Fruit fly (Drosophila melanogaster) whole organism, embryonic: ENCODE data around the gene CG14854.

Source experiments
- B-H2 ChIP-seq: fragments of 200-800 bp; sonication (Bioruptor generic); optimal IDR thresholded peaks from 2 replicates; lab custom pipeline; 2018; ENCODE audit warnings: missing biosample characterization, mild to moderate bottlenecking, missing genetic modification characterization
- Bdp1 ChIP-seq: fragments of 200-800 bp; sonication (Bioruptor generic); optimal IDR thresholded peaks from 3 replicates; lab custom pipeline; 2016; ENCODE audit warnings: missing biosample characterization, missing genetic modification characterization
- CG11456 ChIP-seq: fragments of 200-800 bp; sonication (Bioruptor generic); IDR thresholded peaks from 3 replicates; pipeline ENCODE4 v1.3.6; 2022; ENCODE audit warnings: missing biosample characterization, missing genetic modification characterization
- CG12071 ChIP-seq: fragments of 200-800 bp; sonication (Bioruptor generic); optimal IDR thresholded peaks from 3 replicates; lab custom pipeline; 2018; ENCODE audit warnings: missing biosample characterization, mild to moderate bottlenecking, missing genetic modification characterization
- CG15696 ChIP-seq: fragments of 200-800 bp; sonication (Bioruptor generic); optimal IDR thresholded peaks from 2 replicates; lab custom pipeline; 2019; ENCODE audit warnings: missing biosample characterization, mild to moderate bottlenecking, missing genetic modification characterization, moderate library complexity
- CG2202 ChIP-seq: fragments of 200-800 bp; sonication (Bioruptor generic); optimal IDR thresholded peaks from 2 replicates; lab custom pipeline; 2018; ENCODE audit warnings: missing biosample characterization, mild to moderate bottlenecking, missing genetic modification characterization
- CG2712 ChIP-seq: fragments of 200-800 bp; optimal IDR thresholded peaks from 3 replicates; lab custom pipeline; 2019; ENCODE audit warnings: missing biosample characterization, mild to moderate bottlenecking, missing genetic modification characterization, moderate library complexity
- CG32767 ChIP-seq: fragments of 200-800 bp; sonication (Bioruptor generic); IDR thresholded peaks from 2 replicates; pipeline ENCODE4 v1.3.6; 2022; ENCODE audit warnings: missing biosample characterization, missing genetic modification characterization
- CG33557 ChIP-seq: fragments of 200-800 bp; sonication (Bioruptor generic); optimal IDR thresholded peaks from 2 replicates; lab custom pipeline; 2019; ENCODE audit warnings: missing biosample characterization, mild to moderate bottlenecking, missing genetic modification characterization, moderate library complexity
- CG3847 ChIP-seq: fragments of 200-800 bp; sonication (Bioruptor generic); IDR thresholded peaks from 2 replicates; pipeline ENCODE4 v1.3.6; 2022; ENCODE audit warnings: missing biosample characterization, missing genetic modification characterization
- CG4360 ChIP-seq: fragments of 200-800 bp; sonication (Bioruptor generic); IDR thresholded peaks from 2 replicates; pipeline ENCODE4 v1.3.6; 2022; ENCODE audit warnings: missing biosample characterization, missing genetic modification characterization
- CG6272 ChIP-seq: fragments of 200-800 bp; sonication (Bioruptor generic); IDR thresholded peaks from 2 replicates; pipeline ENCODE4 v1.3.6; 2022; ENCODE audit warnings: missing biosample characterization, missing genetic modification characterization
- CG7928 ChIP-seq: fragments of 200-800 bp; sonication (Bioruptor generic); optimal IDR thresholded peaks from 2 replicates; lab custom pipeline; 2017; ENCODE audit warnings: missing biosample characterization, mild to moderate bottlenecking, missing genetic modification characterization
- CG8478 ChIP-seq: fragments of >200 bp; optimal IDR thresholded peaks from 2 replicates; lab custom pipeline; 2018
- CG9609 ChIP-seq: fragments of 200-800 bp; sonication (Bioruptor generic); optimal IDR thresholded peaks from 3 replicates; lab custom pipeline; 2016; ENCODE audit warnings: missing biosample characterization, missing genetic modification characterization
- CG9876 ChIP-seq: fragments of 200-800 bp; sonication (Bioruptor generic); optimal IDR thresholded peaks from 2 replicates; lab custom pipeline; 2016; ENCODE audit warnings: missing biosample characterization, missing genetic modification characterization
- Dfd ChIP-seq, 2 experiments: fragments of >200 bp; optimal IDR thresholded peaks; 2 replicates each; lab custom pipeline; 2017; ENCODE audit warnings: missing biosample characterization in 2 of 2, missing genetic modification characterization in 2 of 2
- Dp ChIP-seq: fragments of 200-800 bp; sonication (Bioruptor generic); optimal IDR thresholded peaks from 2 replicates; lab custom pipeline; 2018; ENCODE audit warnings: missing biosample characterization, mild to moderate bottlenecking, missing genetic modification characterization, moderate library complexity
- Elba2 ChIP-seq: fragments of 200-800 bp; sonication (Bioruptor generic); optimal IDR thresholded peaks from 3 replicates; lab custom pipeline; 2016; ENCODE audit warnings: missing biosample characterization, missing genetic modification characterization
- HmgZ ChIP-seq: fragments of 200-800 bp; sonication (Bioruptor generic); optimal IDR thresholded peaks from 2 replicates; lab custom pipeline; 2018; ENCODE audit warnings: missing biosample characterization, mild to moderate bottlenecking, missing genetic modification characterization
- Hmr ChIP-seq: fragments of 200-800 bp; sonication (Bioruptor generic); optimal IDR thresholded peaks from 3 replicates; lab custom pipeline; 2017; ENCODE audit warnings: mild to moderate bottlenecking, missing biosample characterization, missing genetic modification reagents, missing genetic modification characterization
- MESR4 ChIP-seq: fragments of 200-800 bp; sonication (Bioruptor generic); optimal IDR thresholded peaks from 2 replicates; lab custom pipeline; 2018; ENCODE audit warnings: missing biosample characterization, mild to moderate bottlenecking, missing genetic modification characterization, moderate library complexity
- Opbp ChIP-seq: fragments of 200-800 bp; sonication (Bioruptor generic); IDR thresholded peaks from 3 replicates; pipeline ENCODE4 v1.3.6; 2022; ENCODE audit warnings: missing biosample characterization, missing genetic modification characterization; ENCODE audit not compliant: partially characterized antibody
- Optix ChIP-seq: fragments of 200-800 bp; sonication (Bioruptor generic); IDR thresholded peaks from 3 replicates; pipeline ENCODE4 v1.3.6; 2022; ENCODE audit warnings: missing biosample characterization, missing genetic modification characterization
- Ptx1 ChIP-seq: fragments of 200-800 bp; sonication (Bioruptor generic); IDR thresholded peaks from 2 replicates; pipeline ENCODE4 v1.3.6; 2022; ENCODE audit warnings: missing biosample characterization, missing genetic modification characterization
- Rx ChIP-seq: fragments of 200-800 bp; sonication (Bioruptor generic); IDR thresholded peaks from 2 replicates; pipeline ENCODE4 v1.3.6; 2022; ENCODE audit warnings: missing biosample characterization, missing genetic modification characterization
- Ssrp ChIP-seq: fragments of 200-800 bp; sonication (Bioruptor generic); optimal IDR thresholded peaks from 2 replicates; lab custom pipeline; 2018; ENCODE audit warnings: missing biosample characterization, mild to moderate bottlenecking, missing genetic modification characterization, moderate library complexity
- Vsx1 ChIP-seq: fragments of 200-800 bp; sonication (Bioruptor generic); optimal IDR thresholded peaks from 2 replicates; lab custom pipeline; 2017; ENCODE audit warnings: missing biosample characterization, mild to moderate bottlenecking, missing genetic modification characterization, missing genetic modification reagents
- abd-A ChIP-seq: fragments of 200-800 bp; sonication (Bioruptor generic); optimal IDR thresholded peaks from 3 replicates; lab custom pipeline; 2019; ENCODE audit warnings: missing biosample characterization, mild to moderate bottlenecking, missing genetic modification characterization, moderate library complexity
- bowl ChIP-seq: fragments of 200-800 bp; sonication (Bioruptor generic); IDR thresholded peaks from 2 replicates; pipeline ENCODE4 v1.3.6; 2022; ENCODE audit warnings: missing biosample characterization, missing genetic modification characterization
- cad ChIP-seq: fragments of >200 bp; optimal IDR thresholded peaks from 2 replicates; lab custom pipeline; 2017; ENCODE audit warnings: missing biosample characterization, missing genetic modification characterization
- crp ChIP-seq, 2 experiments: fragments of 200-800 bp; sonication (Bioruptor generic); optimal IDR thresholded peaks; 2 replicates in 1 of 2; 3 replicates in 1 of 2; lab custom pipeline; 2017; ENCODE audit warnings: missing biosample characterization in 2 of 2, missing genetic modification characterization in 2 of 2, mild to moderate bottlenecking in 1 of 2, moderate library complexity in 1 of 2
- gem ChIP-seq: fragments of 200-800 bp; sonication (Bioruptor generic); optimal IDR thresholded peaks from 2 replicates; lab custom pipeline; 2019; ENCODE audit warnings: missing biosample characterization, mild to moderate bottlenecking, missing genetic modification characterization, moderate library complexity
- hbn ChIP-seq: fragments of 200-800 bp; sonication (Bioruptor generic); IDR thresholded peaks from 2 replicates; pipeline ENCODE4 v1.3.6; 2022; ENCODE audit warnings: missing biosample characterization, missing genetic modification characterization; ENCODE audit not compliant: partially characterized antibody
- inv ChIP-seq: fragments of 200-800 bp; sonication (Bioruptor generic); IDR thresholded peaks from 2 replicates; pipeline ENCODE4 v1.3.6; 2022; ENCODE audit warnings: missing biosample characterization, missing genetic modification characterization; ENCODE audit not compliant: partially characterized antibody
- jigr1 ChIP-seq: fragments of 200-800 bp; sonication (Bioruptor generic); IDR thresholded peaks from 3 replicates; pipeline ENCODE4 v1.3.6; 2022; ENCODE audit warnings: missing biosample characterization, missing genetic modification characterization
- lab ChIP-seq: fragments of 200-800 bp; sonication (Bioruptor generic); optimal IDR thresholded peaks from 3 replicates; lab custom pipeline; 2017; ENCODE audit warnings: missing biosample characterization, missing genetic modification characterization, mild to moderate bottlenecking, moderate library complexity, missing genetic modification reagents
- lov ChIP-seq, 2 experiments: fragments of 200-800 bp in 1 of 2; fragments of >200 bp in 1 of 2; sonication (Bioruptor generic) in 1 of 2; IDR thresholded peaks in 1 of 2; optimal IDR thresholded peaks in 1 of 2; 2 replicates in 1 of 2; 3 replicates in 1 of 2; pipeline versions ENCODE4 v1.3.6 to Lab custom; 2017 to 2022; ENCODE audit warnings: missing biosample characterization in 1 of 2, missing genetic modification characterization in 1 of 2
- maf-S ChIP-seq: fragments of 200-800 bp; sonication (Bioruptor generic); optimal IDR thresholded peaks from 2 replicates; lab custom pipeline; 2016; ENCODE audit warnings: missing biosample characterization, missing genetic modification characterization
- pan ChIP-seq, 4 experiments: fragments of >200 bp in 3 of 4; fragments of 200-800 bp in 1 of 4; sonication (Bioruptor generic) in 1 of 4; optimal IDR thresholded peaks in 3 of 4; IDR thresholded peaks in 1 of 4; 2 replicates each; pipeline versions ENCODE4 v1.3.6 to Lab custom; 2017 to 2022; ENCODE audit warnings: missing biosample characterization in 2 of 4, missing genetic modification characterization in 2 of 4, mixed read lengths in 1 of 4
- pho ChIP-seq: fragments of 200-800 bp; sonication (Bioruptor generic); optimal IDR thresholded peaks from 2 replicates; lab custom pipeline; 2016; ENCODE audit warnings: missing biosample characterization, missing genetic modification characterization
- psq ChIP-seq: fragments of 200-800 bp; sonication (Bioruptor generic); optimal IDR thresholded peaks from 2 replicates; lab custom pipeline; 2017; ENCODE audit warnings: missing biosample characterization, missing genetic modification characterization
- rib ChIP-seq: fragments of 200-800 bp; sonication (Bioruptor generic); IDR thresholded peaks from 2 replicates; pipeline ENCODE4 v1.3.6; 2022; ENCODE audit warnings: missing biosample characterization, missing genetic modification characterization
- sc ChIP-seq, 3 experiments: fragments of >200 bp in 2 of 3; fragments of 200-800 bp in 1 of 3; sonication (Bioruptor generic) in 1 of 3; optimal IDR thresholded peaks; 2 replicates in 2 of 3; 3 replicates in 1 of 3; lab custom pipeline; 2017; ENCODE audit warnings: mild to moderate bottlenecking in 1 of 3, missing biosample characterization in 1 of 3, missing genetic modification characterization in 1 of 3, missing genetic modification reagents in 1 of 3
- ssp ChIP-seq: fragments of 200-800 bp; sonication (Bioruptor generic); IDR thresholded peaks from 2 replicates; pipeline ENCODE4 v1.3.6; 2022; ENCODE audit warnings: missing biosample characterization, missing genetic modification characterization
- tup ChIP-seq: fragments of 200-800 bp; sonication (Bioruptor generic); optimal IDR thresholded peaks from 2 replicates; lab custom pipeline; 2016; ENCODE audit warnings: missing biosample characterization, mild to moderate bottlenecking, missing genetic modification characterization, moderate library complexity
- wor ChIP-seq: fragments of 200-800 bp; sonication (Bioruptor generic); IDR thresholded peaks from 2 replicates; pipeline ENCODE4 v1.3.6; 2022; ENCODE audit warnings: missing biosample characterization, missing genetic modification characterization

CG14854 gene

DNA sequence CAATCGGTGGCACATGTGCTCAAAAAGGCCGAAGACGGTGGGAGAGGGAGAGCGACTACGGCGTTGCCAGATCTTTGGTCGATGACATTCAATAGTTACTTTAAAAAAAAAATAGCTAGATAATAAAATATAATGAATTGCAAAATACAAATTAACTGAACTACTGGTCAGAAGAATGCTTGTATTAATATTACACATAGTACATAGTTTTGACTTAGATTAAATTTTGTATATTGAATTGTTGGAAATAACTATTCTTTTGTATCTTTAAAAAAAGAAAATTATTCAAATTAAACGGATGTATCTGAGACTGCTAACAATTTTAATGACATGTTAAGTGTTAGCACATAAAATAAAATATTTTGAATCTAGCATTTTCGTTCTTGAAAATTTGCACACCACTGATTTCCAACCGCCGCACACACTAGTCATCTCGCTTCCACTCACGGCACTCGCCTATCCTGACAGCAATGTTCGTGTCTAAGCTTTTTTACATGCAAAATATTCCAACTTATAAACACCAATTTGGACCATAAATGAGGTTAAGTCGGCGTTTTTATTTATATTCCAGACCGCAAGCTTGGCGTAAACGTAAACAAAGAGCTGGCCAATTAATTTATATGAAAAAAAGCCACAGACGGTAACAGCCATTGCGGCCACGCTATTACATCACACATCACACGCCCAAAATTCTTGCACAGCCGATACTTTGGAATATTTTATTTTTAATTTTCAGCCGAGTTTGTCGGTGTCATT is 15.3 kb upstream of the CG14854 start (continued):
- TF ChIP-seq CG11456 (GFP tag; lab: Robert Waterston, UW) (peak; percentile 66; the same call in 2 of the 3 replicates), HmgZ (tag; lab: Kevin White, UChicago) (peak; percentile 32), CG12071 (GFP tag; lab: Kevin White, UChicago) (no peak), Ssrp (tag; lab: Kevin White, UChicago) (peak; percentile 69), CG9876 (GFP tag; lab: Kevin White, UChicago) (no peak), Hmr (peak; percentile 70), CG15696 (tag; lab: Kevin White, UChicago) (peak; percentile 74), tup (GFP tag; lab: Kevin White, UChicago) (no peak), CG7928 (peak; percentile 13), Opbp (no peak), lab (GFP tag; lab: Kevin White, UChicago) (peak; percentile 74), crp (GFP tag; optimal IDR thresholded peaks at IDR 0.05; lab: Kevin White, UChicago) (peak in 1 of 2 experiments; percentile 45), Bdp1 (GFP tag; lab: Kevin White, UChicago) (peak; percentile 30), inv (GFP tag; lab: Robert Waterston, UW) (no peak), CG8478 (lab: Kevin White, UChicago) (no peak), abd-A (tag; lab: Kevin White, UChicago) (no peak), CG2202 (tag; lab: Kevin White, UChicago) (peak; percentile 20), CG2712 (tag; lab: Kevin White, UChicago) (peak; percentile 73), gem (tag; lab: Kevin White, UChicago) (peak; percentile 90), Ptx1 (GFP tag; lab: Robert Waterston, UW) (peak; percentile 82), rib (GFP tag; lab: Robert Waterston, UW) (no peak), Elba2 (peak; percentile 10), bowl (GFP tag; lab: Robert Waterston, UW) (no peak), jigr1 (GFP tag; lab: Robert Waterston, UW) (no peak), Dfd (GFP tag; optimal IDR thresholded peaks at IDR 0.05; lab: Kevin White, UChicago) (peak in 1 of 2 experiments; percentile 72), Dp (GFP tag; lab: Kevin White, UChicago) (no peak), wor (GFP tag; lab: Robert Waterston, UW) (peak; percentile 39; the same call in 1 of the 2 replicates), pan (optimal IDR thresholded peaks at IDR 0.05; lab: Kevin White, UChicago) (no peak), pan (GFP tag; optimal IDR thresholded peaks at IDR 0.05 in 1 of 2, IDR thresholded peaks at IDR 0.05 in 1 of 2) (peak in 1 of 2 experiments; percentile 52), sc (optimal IDR thresholded peaks at IDR 0.05; lab: Kevin White, UChicago) (no peak), sc (GFP tag; optimal IDR thresholded peaks at IDR 0.05; lab: Kevin White, UChicago) (peak; percentile 31), ssp (GFP tag; lab: Robert Waterston, UW) (peak; percentile 53), lov (optimal IDR thresholded peaks at IDR 0.05; lab: Kevin White, UChicago) (no peak), lov (GFP tag; IDR thresholded peaks at IDR 0.05; lab: Robert Waterston, UW) (0 out of 3 replicates have a peak, but pooled peaks have one; percentile 21), CG33557 (GFP tag; lab: Kevin White, UChicago) (peak; percentile 43), maf-S (GFP tag; lab: Kevin White, UChicago) (peak; percentile 21), CG3847 (GFP tag; lab: Robert Waterston, UW) (peak; percentile 69), cad (GFP tag; lab: Kevin White, UChicago) (no peak), MESR4 (GFP tag; lab: Kevin White, UChicago) (no peak), CG6272 (GFP tag; lab: Robert Waterston, UW) (peak; percentile 62; the same call in 1 of the 2 replicates), hbn (GFP tag; lab: Robert Waterston, UW) (no peak; the same call in 1 of the 2 replicates), CG32767 (GFP tag; lab: Robert Waterston, UW) (peak; percentile 48; the same call in 1 of the 2 replicates), Optix (GFP tag; lab: Robert Waterston, UW) (no peak), CG4360 (GFP tag; lab: Robert Waterston, UW) (no peak), psq (GFP tag; lab: Kevin White, UChicago) (peak; percentile 92), Vsx1 (GFP tag; lab: Kevin White, UChicago) (peak; percentile 14), CG9609 (peak; percentile 46), Rx (GFP tag; lab: Robert Waterston, UW) (no peak; the same call in 1 of the 2 replicates), pho (GFP tag; lab: Kevin White, UChicago) (peak; percentile 76), B-H2 (GFP tag; lab: Kevin White, UChicago) (no peak)
